Fruit fly (Drosophila melanogaster): Measurements from ENCODE around the gene CG32110.

The CG32110 gene

DNA sequence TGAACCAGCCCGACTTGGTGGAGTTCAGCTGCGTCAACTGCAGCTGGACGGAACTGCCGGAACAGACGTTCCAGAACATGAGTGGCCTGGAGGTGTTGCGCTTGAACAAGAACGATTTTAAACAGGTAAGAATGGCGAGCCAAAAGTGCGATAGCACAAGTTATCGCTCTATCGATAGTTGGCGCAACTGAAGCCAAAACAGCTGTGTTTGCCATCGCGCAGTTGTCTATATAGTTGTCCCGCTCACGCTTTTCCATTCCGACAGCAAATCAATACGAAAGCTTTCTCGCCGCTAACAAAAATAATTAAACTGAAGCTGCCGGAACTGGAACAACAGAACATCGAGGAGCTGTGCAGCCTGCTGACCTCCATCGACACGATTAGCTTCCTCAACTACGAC is 14.0 kb upstream of the CG32110 start (continued):
- 0 out of 2 replicates have a peak, but pooled peaks have one; percentile 30 for TF ChIP-seq sob (GFP tag; IDR thresholded peaks at IDR 0.05)
- TF ChIP-seq CG8765 (GFP tag; IDR thresholded peaks at IDR 0.05): no peak
- TF ChIP-seq CG2129 (GFP tag; IDR thresholded peaks at IDR 0.05; ENCODE audit: partially characterized antibody): peak; percentile 57; the same call in 1 of the 2 replicates
- no peak for TF ChIP-seq corto (GFP tag; optimal IDR thresholded peaks at IDR 0.05)
- peak; percentile 85; the same call in 2 of the 3 replicates for TF ChIP-seq Opbp (GFP tag; IDR thresholded peaks at IDR 0.05; ENCODE audit: partially characterized antibody)
- TF ChIP-seq Deaf1 (tag; optimal IDR thresholded peaks at IDR 0.05): peak; percentile 24
- TF ChIP-seq hb (GFP tag; IDR thresholded peaks at IDR 0.05; ENCODE audit: partially characterized antibody): peak; percentile 74; the same call in 2 of the 3 replicates
- peak; percentile 51 for TF ChIP-seq CG12659 (GFP tag; optimal IDR thresholded peaks at IDR 0.05)
- TF ChIP-seq dati (GFP tag; IDR thresholded peaks at IDR 0.05): no peak
- TF ChIP-seq CG8290 (GFP tag; optimal IDR thresholded peaks at IDR 0.05): no peak
- TF ChIP-seq CG8290 (tag; optimal IDR thresholded peaks at IDR 0.05): peak in 1 of 2 experiments; percentile 64
- no peak for TF ChIP-seq CG1529 (GFP tag; optimal IDR thresholded peaks at IDR 0.05)
- peak; percentile 96 for TF ChIP-seq E2f2 (GFP tag; IDR thresholded peaks at IDR 0.05)
- TF ChIP-seq Stat92E (GFP tag; optimal IDR thresholded peaks at IDR 0.05): no peak
- TF ChIP-seq CG17829 (tag; optimal IDR thresholded peaks at IDR 0.05): peak; percentile 12
- peak; percentile 90 for TF ChIP-seq Dp (GFP tag; optimal IDR thresholded peaks at IDR 0.05)
- TF ChIP-seq CG6791 (GFP tag; IDR thresholded peaks at IDR 0.05; ENCODE audit: partially characterized antibody): peak; percentile 84
- peak; percentile 77 for TF ChIP-seq knrl (GFP tag; IDR thresholded peaks at IDR 0.05; ENCODE audit: partially characterized antibody)
- peak; percentile 41; the same call in 1 of the 2 replicates for TF ChIP-seq Rfx (GFP tag; IDR thresholded peaks at IDR 0.05)
- peak; percentile 86 for TF ChIP-seq CG17186 (GFP tag; optimal IDR thresholded peaks at IDR 0.05)
- no peak for TF ChIP-seq bab2 (GFP tag; optimal IDR thresholded peaks at IDR 0.05)
- TF ChIP-seq vnd (GFP tag; IDR thresholded peaks at IDR 0.05; ENCODE audit: partially characterized antibody): peak; percentile 72; the same call in 2 of the 3 replicates

DNA sequence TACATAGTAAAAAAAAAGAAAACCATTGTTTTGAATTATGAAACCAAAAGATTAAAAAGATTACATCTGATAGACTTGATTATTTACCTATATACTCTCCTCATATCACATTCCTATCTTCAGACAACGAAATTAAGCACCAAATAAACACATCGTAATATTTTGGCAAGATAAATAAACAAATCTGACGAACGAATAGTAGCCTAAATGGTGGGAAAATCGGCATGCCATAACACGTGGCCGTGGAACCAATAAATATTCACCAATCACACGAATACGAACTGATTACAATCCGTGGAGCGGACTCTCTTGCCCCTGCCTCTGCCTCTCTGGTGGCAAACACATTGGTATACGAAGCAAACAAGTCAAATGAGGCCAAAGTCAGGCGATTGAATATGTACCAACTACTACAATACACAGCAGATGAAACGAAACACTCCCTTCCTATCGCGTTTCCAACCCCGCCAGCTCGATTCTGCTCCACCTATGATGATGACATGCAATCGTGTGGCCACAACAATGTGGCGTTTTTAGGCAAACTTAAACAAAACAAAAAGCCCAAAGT is 12.4 kb upstream of the CG32110 start:
- TF ChIP-seq CG12942 (GFP tag; optimal IDR thresholded peaks at IDR 0.05): no peak
- TF ChIP-seq pum (GFP tag; optimal IDR thresholded peaks at IDR 0.05): no peak
- TF ChIP-seq ssp (GFP tag; IDR thresholded peaks at IDR 0.05): no peak
- peak in 1 of 2 experiments; percentile 57 for TF ChIP-seq Pdp1 (GFP tag; optimal IDR thresholded peaks at IDR 0.05)
- TF ChIP-seq CG7987 (GFP tag; optimal IDR thresholded peaks at IDR 0.05): peak; percentile 48
- TF ChIP-seq cwo (GFP tag; optimal IDR thresholded peaks at IDR 0.05): peak; percentile 25
- peak; percentile 47 for TF ChIP-seq CG34376 (GFP tag; optimal IDR thresholded peaks at IDR 0.05)
- TF ChIP-seq CG10543 (GFP tag; optimal IDR thresholded peaks at IDR 0.05): peak; percentile 60
- TF ChIP-seq sug (tag; optimal IDR thresholded peaks at IDR 0.05): peak; percentile 50
- no peak for TF ChIP-seq ham (GFP tag; IDR thresholded peaks at IDR 0.05)
- TF ChIP-seq CG1024 (GFP tag; IDR thresholded peaks at IDR 0.05): 0 out of 2 replicates have a peak, but pooled peaks have one; percentile 20
- no peak for TF ChIP-seq CG9932 (GFP tag; IDR thresholded peaks at IDR 0.05)
- TF ChIP-seq mld (GFP tag; IDR thresholded peaks at IDR 0.05; ENCODE audit: partially characterized antibody): no peak
- 0 out of 2 replicates have a peak, but pooled peaks have one; percentile 8 for TF ChIP-seq CG14441 (GFP tag; IDR thresholded peaks at IDR 0.05)
- TF ChIP-seq CG12299 (tag; optimal IDR thresholded peaks at IDR 0.05): peak; percentile 4
- peak; percentile 36; the same call in 1 of the 2 replicates for TF ChIP-seq NFAT (GFP tag; IDR thresholded peaks at IDR 0.05)
- no peak for TF ChIP-seq Vsx1 (GFP tag; optimal IDR thresholded peaks at IDR 0.05)
- TF ChIP-seq gsb (GFP tag; IDR thresholded peaks at IDR 0.05): peak; percentile 6; the same call in 1 of the 2 replicates
- peak; percentile 34; the same call in 1 of the 2 replicates for TF ChIP-seq rib (GFP tag; IDR thresholded peaks at IDR 0.05)
- peak; percentile 9 for TF ChIP-seq schlank (tag; optimal IDR thresholded peaks at IDR 0.05)
- TF ChIP-seq CG12155 (GFP tag; optimal IDR thresholded peaks at IDR 0.05): no peak
- TF ChIP-seq mirr (GFP tag; optimal IDR thresholded peaks at IDR 0.05): peak; percentile 46
- peak; percentile 14 for TF ChIP-seq Meics (GFP tag; optimal IDR thresholded peaks at IDR 0.05)
- TF ChIP-seq abd-A (tag; optimal IDR thresholded peaks at IDR 0.05): peak; percentile 35
- TF ChIP-seq tll (GFP tag; optimal IDR thresholded peaks at IDR 0.05): no peak
- no peak for TF ChIP-seq CG4424 (GFP tag; optimal IDR thresholded peaks at IDR 0.05)
- peak; percentile 13 for TF ChIP-seq CrebB (tag; optimal IDR thresholded peaks at IDR 0.05)

Measured in whole organism, embryonic.